Worm (Caenorhabditis elegans) whole organism, late embryonic: ENCODE measurements around the gene F52G3.7.

ENCODE experiments used
- ceh-31 ChIP-seq: sonication (generic microtip); optimal IDR thresholded peaks from 2 replicates; lab custom pipeline; 2016; ENCODE audit warnings: missing genetic modification characterization, missing compliant biosample characterization
- hlh-6 ChIP-seq: sonication (generic microtip); optimal IDR thresholded peaks from 2 replicates; lab custom pipeline; 2016; ENCODE audit warnings: missing genotype, missing genetic modification characterization, missing compliant biosample characterization
- pqm-1 ChIP-seq: sonication (generic microtip); optimal IDR thresholded peaks from 2 replicates; lab custom pipeline; 2016; ENCODE audit warnings: missing genetic modification characterization, missing compliant biosample characterization

DNA sequence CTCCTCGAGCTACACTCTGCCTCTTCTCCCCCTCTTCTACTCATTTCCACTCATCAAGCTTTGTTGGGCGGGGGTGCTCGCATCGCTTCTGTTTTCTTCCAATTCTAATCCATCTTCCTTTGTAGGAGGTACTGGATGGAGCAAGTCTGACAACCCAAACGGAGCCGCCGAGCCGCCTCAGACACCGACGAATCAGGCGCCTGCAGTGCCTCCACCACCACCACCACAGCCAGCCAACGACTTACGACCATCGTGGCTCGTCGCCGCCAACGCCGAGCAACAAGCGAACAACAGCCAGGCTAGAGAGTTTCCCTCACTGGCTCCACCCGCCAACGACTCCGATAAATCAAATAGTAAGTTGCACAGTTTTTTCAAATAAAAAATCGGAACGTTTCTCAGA lies 2.2 kb downstream of the F52G3.7 start:
- TF ChIP-seq hlh-6 (no peak), pqm-1 (tag; lab: Kevin White, UChicago) (no peak), ceh-31 (no peak)
